Fruit fly (Drosophila melanogaster) whole organism, embryonic: Measurements from ENCODE around the gene Sec5.

ENCODE experiments used
- Atf6 ChIP-seq: fragments of 200-800 bp; sonication (Bioruptor generic); IDR thresholded peaks from 2 replicates; pipeline ENCODE4 v1.3.6; 2022; ENCODE audit warnings: missing biosample characterization, missing genetic modification characterization
- BtbVII ChIP-seq: fragments of 200-800 bp; sonication (Bioruptor generic); optimal IDR thresholded peaks from 3 replicates; lab custom pipeline; 2017; ENCODE audit warnings: missing biosample characterization, mild to moderate bottlenecking, missing genetic modification characterization
- CG10267 ChIP-seq: fragments of 200-800 bp; sonication (Bioruptor generic); optimal IDR thresholded peaks from 2 replicates; lab custom pipeline; 2018; ENCODE audit warnings: missing biosample characterization, mild to moderate bottlenecking, missing genetic modification characterization, moderate library complexity
- CG10543 ChIP-seq: fragments of 200-800 bp; sonication (Bioruptor generic); optimal IDR thresholded peaks from 3 replicates; lab custom pipeline; 2017; ENCODE audit warnings: missing biosample characterization, mild to moderate bottlenecking, missing genetic modification characterization, moderate library complexity
- CG10979 ChIP-seq: fragments of 200-800 bp; sonication (Bioruptor generic); optimal IDR thresholded peaks from 2 replicates; lab custom pipeline; 2018; ENCODE audit warnings: missing biosample characterization, mild to moderate bottlenecking, missing genetic modification characterization, moderate library complexity
- CG12769 ChIP-seq: fragments of 200-800 bp; sonication (Bioruptor generic); optimal IDR thresholded peaks from 2 replicates; lab custom pipeline; 2019; ENCODE audit warnings: missing biosample characterization, mild to moderate bottlenecking, missing genetic modification characterization, moderate library complexity
- CG13287 ChIP-seq: fragments of 200-800 bp; sonication (Bioruptor generic); IDR thresholded peaks from 2 replicates; pipeline ENCODE4 v1.3.6; 2022; ENCODE audit warnings: missing biosample characterization, missing genetic modification characterization; ENCODE audit not compliant: partially characterized antibody
- CG13424 ChIP-seq: fragments of 200-800 bp; sonication (Bioruptor generic); optimal IDR thresholded peaks from 2 replicates; lab custom pipeline; 2019; ENCODE audit warnings: missing biosample characterization, mild to moderate bottlenecking, missing genetic modification characterization, moderate library complexity
- CG14710 ChIP-seq: fragments of 200-800 bp; sonication (Bioruptor generic); optimal IDR thresholded peaks from 3 replicates; lab custom pipeline; 2019; ENCODE audit warnings: missing biosample characterization, mild to moderate bottlenecking, missing genetic modification characterization, moderate library complexity
- CG1603 ChIP-seq: fragments of 200-800 bp; sonication (Bioruptor generic); optimal IDR thresholded peaks from 2 replicates; lab custom pipeline; 2019; ENCODE audit warnings: missing biosample characterization, mild to moderate bottlenecking, missing genetic modification characterization, moderate library complexity
- CG17186 ChIP-seq: fragments of 200-800 bp; sonication (Bioruptor generic); optimal IDR thresholded peaks from 3 replicates; lab custom pipeline; 2017; ENCODE audit warnings: missing biosample characterization, missing genetic modification reagents, missing genetic modification characterization
- CG18764 ChIP-seq: fragments of 200-800 bp; sonication (Bioruptor generic); optimal IDR thresholded peaks from 3 replicates; lab custom pipeline; 2016; ENCODE audit warnings: missing biosample characterization, missing genetic modification characterization
- CG2116 ChIP-seq: fragments of 200-800 bp; sonication (Bioruptor generic); optimal IDR thresholded peaks from 3 replicates; lab custom pipeline; 2018; ENCODE audit warnings: missing biosample characterization, mild to moderate bottlenecking, missing genetic modification characterization
- CG2202 ChIP-seq: fragments of 200-800 bp; sonication (Bioruptor generic); optimal IDR thresholded peaks from 2 replicates; lab custom pipeline; 2018; ENCODE audit warnings: missing biosample characterization, mild to moderate bottlenecking, missing genetic modification characterization
- CG31365 ChIP-seq: fragments of 200-800 bp; sonication (Bioruptor generic); optimal IDR thresholded peaks from 2 replicates; lab custom pipeline; 2018; ENCODE audit warnings: missing biosample characterization, mild to moderate bottlenecking, missing genetic modification characterization
- CG32767 ChIP-seq: fragments of 200-800 bp; sonication (Bioruptor generic); IDR thresholded peaks from 2 replicates; pipeline ENCODE4 v1.3.6; 2022; ENCODE audit warnings: missing biosample characterization, missing genetic modification characterization
- CG3726 ChIP-seq: fragments of 200-800 bp; sonication (Bioruptor generic); IDR thresholded peaks from 3 replicates; pipeline ENCODE4, ENCODE4 v1.3.6; 2022; ENCODE audit warnings: missing biosample characterization, missing genetic modification characterization
- CG43689 ChIP-seq: fragments of 200-800 bp; sonication (Bioruptor generic); IDR thresholded peaks from 2 replicates; pipeline ENCODE4 v1.3.6; 2022; ENCODE audit warnings: missing biosample characterization, missing genetic modification characterization
- CG9437 ChIP-seq: fragments of 200-800 bp; sonication (Bioruptor generic); optimal IDR thresholded peaks from 2 replicates; lab custom pipeline; 2018; ENCODE audit warnings: missing biosample characterization, mild to moderate bottlenecking, missing genetic modification characterization
- Dp ChIP-seq: fragments of 200-800 bp; sonication (Bioruptor generic); optimal IDR thresholded peaks from 2 replicates; lab custom pipeline; 2018; ENCODE audit warnings: missing biosample characterization, mild to moderate bottlenecking, missing genetic modification characterization, moderate library complexity
- Ets65A ChIP-seq: fragments of 200-800 bp; sonication (Bioruptor generic); peaks from one replicate; lab custom pipeline; 2016; ENCODE audit warnings: missing biosample characterization, missing genetic modification characterization
- GATAe ChIP-seq: fragments of 200-800 bp; sonication (Bioruptor generic); conservative IDR thresholded peaks from 2 replicates; pipeline ENCODE4 v1.3.6; 2022; ENCODE audit warnings: missing biosample characterization, missing genetic modification characterization
- MTF-1 ChIP-seq: fragments of 200-800 bp; sonication (Bioruptor generic); optimal IDR thresholded peaks from 2 replicates; lab custom pipeline; 2018; ENCODE audit warnings: missing biosample characterization, mild to moderate bottlenecking, missing genetic modification characterization, borderline replicate concordance
- Mad ChIP-seq: fragments of 200-800 bp; sonication (Bioruptor generic); optimal IDR thresholded peaks from 2 replicates; lab custom pipeline; 2016; ENCODE audit warnings: missing biosample characterization, missing genetic modification characterization
- Mes4 ChIP-seq: fragments of 200-800 bp; sonication (Bioruptor generic); optimal IDR thresholded peaks from 2 replicates; lab custom pipeline; 2016; ENCODE audit warnings: missing biosample characterization, missing genetic modification characterization
- NC2β ChIP-seq: fragments of 200-800 bp; sonication (Bioruptor generic); optimal IDR thresholded peaks from 2 replicates; lab custom pipeline; 2016; ENCODE audit warnings: missing biosample characterization, missing genetic modification characterization
- Pdp1 ChIP-seq, 2 experiments: fragments of 200-800 bp; sonication (Bioruptor generic); optimal IDR thresholded peaks; 3 replicates each; lab custom pipeline; 2016; ENCODE audit warnings: missing biosample characterization in 2 of 2, missing genetic modification characterization in 2 of 2, mild to moderate bottlenecking in 1 of 2, moderate library complexity in 1 of 2
- Rx ChIP-seq: fragments of 200-800 bp; sonication (Bioruptor generic); IDR thresholded peaks from 2 replicates; pipeline ENCODE4 v1.3.6; 2022; ENCODE audit warnings: missing biosample characterization, missing genetic modification characterization
- Sry-δ ChIP-seq: fragments of 200-800 bp; sonication (Bioruptor generic); optimal IDR thresholded peaks from 2 replicates; lab custom pipeline; 2016; ENCODE audit warnings: missing biosample characterization, missing genetic modification characterization
- abd-A ChIP-seq: fragments of 200-800 bp; sonication (Bioruptor generic); optimal IDR thresholded peaks from 3 replicates; lab custom pipeline; 2019; ENCODE audit warnings: missing biosample characterization, mild to moderate bottlenecking, missing genetic modification characterization, moderate library complexity
- bcd ChIP-seq: fragments of 200-800 bp; sonication (Bioruptor generic); optimal IDR thresholded peaks from 2 replicates; lab custom pipeline; 2017; ENCODE audit warnings: missing biosample characterization, mild to moderate bottlenecking, missing genetic modification characterization
- cg ChIP-seq: fragments of 200-800 bp; sonication (Bioruptor generic); optimal IDR thresholded peaks from 3 replicates; lab custom pipeline; 2019; ENCODE audit warnings: missing biosample characterization, mild to moderate bottlenecking, missing genetic modification characterization, moderate library complexity
- chinmo ChIP-seq: fragments of 200-800 bp; sonication (Bioruptor generic); IDR thresholded peaks from 4 replicates; pipeline ENCODE4 v1.3.6; 2022; ENCODE audit warnings: missing biosample characterization, missing genetic modification characterization; ENCODE audit not compliant: partially characterized antibody
- crol ChIP-seq: fragments of 200-800 bp; sonication (Bioruptor generic); IDR thresholded peaks from 2 replicates; pipeline ENCODE4 v1.3.6; 2022; ENCODE audit warnings: missing biosample characterization, missing genetic modification characterization
- dysf ChIP-seq: fragments of 200-800 bp; sonication (Bioruptor generic); IDR thresholded peaks from 3 replicates; pipeline ENCODE4 v1.3.6; 2022; ENCODE audit warnings: missing biosample characterization, missing genetic modification characterization
- gfzf ChIP-seq: fragments of 200-800 bp; sonication (Bioruptor generic); optimal IDR thresholded peaks from 2 replicates; lab custom pipeline; 2016; ENCODE audit warnings: missing biosample characterization, mild to moderate bottlenecking, missing genetic modification characterization, moderate library complexity
- kah ChIP-seq: fragments of 200-800 bp; sonication (Bioruptor generic); optimal IDR thresholded peaks from 2 replicates; lab custom pipeline; 2018; ENCODE audit warnings: missing biosample characterization, mild to moderate bottlenecking, missing genetic modification characterization
- lbe ChIP-seq: fragments of 200-800 bp; sonication (Bioruptor generic); optimal IDR thresholded peaks from 2 replicates; lab custom pipeline; 2016; ENCODE audit warnings: missing biosample characterization, mild to moderate bottlenecking, missing genetic modification characterization
- lola ChIP-seq, 3 experiments: fragments of >200 bp in 2 of 3; fragments of 200-800 bp in 1 of 3; sonication (Bioruptor generic) in 1 of 3; optimal IDR thresholded peaks; 2 replicates each; lab custom pipeline; 2017 to 2019; ENCODE audit warnings: missing biosample characterization in 3 of 3, missing genetic modification characterization in 3 of 3, mild to moderate bottlenecking in 1 of 3, moderate library complexity in 1 of 3
- mirr ChIP-seq: fragments of 200-800 bp; sonication (Bioruptor generic); optimal IDR thresholded peaks from 3 replicates; lab custom pipeline; 2018; ENCODE audit warnings: missing biosample characterization, mild to moderate bottlenecking, missing genetic modification characterization
- nau ChIP-seq: fragments of 200-800 bp; sonication (Bioruptor generic); optimal IDR thresholded peaks from 3 replicates; lab custom pipeline; 2017; ENCODE audit warnings: missing biosample characterization, mild to moderate bottlenecking, missing genetic modification characterization, missing genetic modification reagents
- pb ChIP-seq: fragments of 200-800 bp; sonication (Bioruptor generic); optimal IDR thresholded peaks from 3 replicates; lab custom pipeline; 2016; ENCODE audit warnings: missing biosample characterization, missing genetic modification characterization
- pum ChIP-seq: fragments of 200-800 bp; sonication (Bioruptor generic); optimal IDR thresholded peaks from 2 replicates; lab custom pipeline; 2016; ENCODE audit warnings: missing biosample characterization, missing genetic modification characterization
- pzg ChIP-seq: fragments of 200-800 bp; sonication (Bioruptor generic); optimal IDR thresholded peaks from 3 replicates; lab custom pipeline; 2018; ENCODE audit warnings: missing biosample characterization, mild to moderate bottlenecking, missing genetic modification characterization, moderate library complexity
- rib ChIP-seq: fragments of 200-800 bp; sonication (Bioruptor generic); IDR thresholded peaks from 2 replicates; pipeline ENCODE4 v1.3.6; 2022; ENCODE audit warnings: missing biosample characterization, missing genetic modification characterization
- sd ChIP-seq: fragments of 200-800 bp; sonication (Bioruptor generic); optimal IDR thresholded peaks from 3 replicates; lab custom pipeline; 2018; ENCODE audit warnings: missing biosample characterization, mild to moderate bottlenecking, missing genetic modification characterization, moderate library complexity
- shn ChIP-seq: fragments of 200-800 bp; sonication (Bioruptor generic); optimal IDR thresholded peaks from 3 replicates; lab custom pipeline; 2016; ENCODE audit warnings: missing biosample characterization, missing genetic modification characterization
- stwl ChIP-seq: fragments of 200-800 bp; sonication (Bioruptor generic); optimal IDR thresholded peaks from 3 replicates; lab custom pipeline; 2018; ENCODE audit warnings: missing biosample characterization, mild to moderate bottlenecking, missing genetic modification characterization, moderate library complexity
- zf30C ChIP-seq: fragments of 200-800 bp; sonication (Bioruptor generic); optimal IDR thresholded peaks from 3 replicates; lab custom pipeline; 2018; ENCODE audit warnings: missing biosample characterization, mild to moderate bottlenecking, missing genetic modification characterization

Sec5 gene

dm6 chr2L:3479697-3480442 lies 22.8 kb downstream of the Sec5 start (continued):
- TF ChIP-seq abd-A (tag; lab: Kevin White, UChicago), result no peak
- no peak for TF ChIP-seq zf30C (GFP tag; lab: Kevin White, UChicago)
- TF ChIP-seq Ets65A, result peak; percentile 38
- peak; percentile 18; the same call in 1 of the 2 replicates for TF ChIP-seq CG13287 (GFP tag; lab: Robert Waterston, UW)
- TF ChIP-seq gfzf, result no peak
- TF ChIP-seq pum (GFP tag; lab: Kevin White, UChicago), result no peak
- no peak for TF ChIP-seq Rx (GFP tag; lab: Robert Waterston, UW)
- peak; percentile 49 for TF ChIP-seq rib (GFP tag; lab: Robert Waterston, UW)
- TF ChIP-seq sd (tag; lab: Kevin White, UChicago), result peak; percentile 56
- no peak for TF ChIP-seq dysf
- TF ChIP-seq kah, result peak; percentile 69
- TF ChIP-seq lola (GFP tag; optimal IDR thresholded peaks at IDR 0.05; lab: Kevin White, UChicago), result no peak
- TF ChIP-seq chinmo (GFP tag; lab: Robert Waterston, UW), result peak; percentile 69; the same call in 1 of the 4 replicates
- TF ChIP-seq lbe, result peak; percentile 19
- TF ChIP-seq BtbVII (GFP tag; lab: Kevin White, UChicago), result peak; percentile 23
- peak; percentile 4 for TF ChIP-seq CG2116 (GFP tag; lab: Kevin White, UChicago)
- TF ChIP-seq CG10543 (GFP tag; lab: Kevin White, UChicago), result peak; percentile 59
- TF ChIP-seq CG32767, result peak; percentile 67; the same call in 1 of the 2 replicates
- no peak for TF ChIP-seq Sry-δ (GFP tag; lab: Kevin White, UChicago)
- TF ChIP-seq CG17186 (GFP tag; lab: Kevin White, UChicago), result no peak
- peak; percentile 18 for TF ChIP-seq mirr (GFP tag; lab: Kevin White, UChicago)
- no peak for TF ChIP-seq CG13424 (tag; lab: Kevin White, UChicago)
- peak; percentile 58 for TF ChIP-seq Atf6 (GFP tag; lab: Robert Waterston, UW)
- TF ChIP-seq Mes4 (GFP tag; lab: Kevin White, UChicago), result no peak
- peak in 1 of 2 experiments; percentile 26 for TF ChIP-seq Pdp1 (GFP tag; optimal IDR thresholded peaks at IDR 0.05; lab: Kevin White, UChicago)
- TF ChIP-seq pzg, result no peak
- peak; percentile 2 for TF ChIP-seq nau (GFP tag; lab: Kevin White, UChicago)
- TF ChIP-seq CG12769, result peak; percentile 83
- TF ChIP-seq pb (GFP tag; lab: Kevin White, UChicago), result no peak
- no peak for TF ChIP-seq bcd (GFP tag; lab: Kevin White, UChicago)
- no peak for TF ChIP-seq CG31365 (tag; lab: Kevin White, UChicago)
- TF ChIP-seq crol (GFP tag; lab: Robert Waterston, UW), result peak; percentile 66; the same call in 1 of the 2 replicates

dm6 chr2L:3480443-3480839 lies 23.3 kb downstream of the Sec5 start:
- TF ChIP-seq Dp (GFP tag; lab: Kevin White, UChicago), result peak; percentile 49
- no peak for TF ChIP-seq NC2β (GFP tag; lab: Kevin White, UChicago)
- peak; percentile 67 for TF ChIP-seq cg (GFP tag; lab: Kevin White, UChicago)
- TF ChIP-seq CG10979, result peak; percentile 14
- no peak for TF ChIP-seq CG3726
- TF ChIP-seq CG43689, result no peak
- TF ChIP-seq CG18764 (GFP tag; lab: Kevin White, UChicago), result no peak
- TF ChIP-seq CG1603 (tag; lab: Kevin White, UChicago), result peak; percentile 2
- TF ChIP-seq CG10543 (GFP tag; lab: Kevin White, UChicago), result no peak
- TF ChIP-seq GATAe (GFP tag; lab: Robert Waterston, UW), result no peak
- TF ChIP-seq CG14710, result peak; percentile 19
- peak; percentile 82 for TF ChIP-seq CG10267
- peak; percentile 12 for TF ChIP-seq CG2202
- no peak for TF ChIP-seq shn
- no peak for TF ChIP-seq Mad (GFP tag; lab: Kevin White, UChicago)
- TF ChIP-seq MTF-1, result no peak
- no peak for TF ChIP-seq CG9437 (GFP tag; lab: Kevin White, UChicago)
- TF ChIP-seq stwl, result peak; percentile 49
